Worm (Caenorhabditis elegans) whole organism, L3 larva: Measurements from ENCODE around the gene C40C9.3.

Experiments
- nhr-12 ChIP-seq: fragments of 150-350 bp; optimal IDR thresholded peaks from 2 replicates; lab custom pipeline; 2014; ENCODE audit warnings: missing biosample characterization, missing genetic modification characterization
- nhr-237 ChIP-seq: fragments of 150-350 bp; optimal IDR thresholded peaks from 2 replicates; lab custom pipeline; 2014; ENCODE audit warnings: missing biosample characterization, missing genetic modification characterization

ce11 chrX:13605854-13606253, 41.6 kb upstream of the C40C9.3 start:
- TF ChIP-seq nhr-12 (tag; lab: Kevin White, UChicago) (no peak), nhr-237 (no peak)
